In genomic region chrV:2008412-2008811, ce11 we compare ENCODE assay signal across 6 worm cellular contexts.
TF ChIP-seq lines count a peak whose summit lies in the region.

No protein-coding gene starts in this region.

TF ChIP-seq in whole organism, L1 larva, 84 proteins besides CTCF, POLR2A, EP300 and RAD21 (continues in another document):
- TF ChIP-seq zag-1 (tag; optimal IDR thresholded peaks at IDR 0.05; lab: Kevin White, UChicago) (no peak), nhr-85 (tag; lab: Kevin White, UChicago) (peak; percentile 94), jun-1 (tag; optimal IDR thresholded peaks at IDR 0.05; lab: Kevin White, UChicago) (no peak), ceh-90 (tag; optimal IDR thresholded peaks at IDR 0.05; lab: Kevin White, UChicago) (no peak), C34B4.2 (tag; optimal IDR thresholded peaks at IDR 0.05; lab: Kevin White, UChicago) (no peak), efl-1 (optimal IDR thresholded peaks at IDR 0.05; lab: Kevin White, UChicago) (peak; percentile 83 to 87), efl-1 (GFP tag; optimal IDR thresholded peaks at IDR 0.05 in 1 of 2; lab: Kevin White, UChicago) (peak; percentile 38 to 95), snpc-4 (tag; optimal IDR thresholded peaks at IDR 0.05; lab: Kevin White, UChicago) (no peak), ztf-4 (tag; optimal IDR thresholded peaks at IDR 0.05; lab: Kevin White, UChicago) (no peak), mab-9 (GFP tag; IDR thresholded peaks at IDR 0.05; lab: Robert Waterston, UW) (no peak), nhr-76 (tag; optimal IDR thresholded peaks at IDR 0.05; lab: Kevin White, UChicago) (no peak), efl-3 (GFP tag; optimal IDR thresholded peaks at IDR 0.05; lab: Kevin White, UChicago) (no peak), blmp-1 (tag; optimal IDR thresholded peaks at IDR 0.05; lab: Kevin White, UChicago) (no peak), ceh-82 (tag; optimal IDR thresholded peaks at IDR 0.05; lab: Kevin White, UChicago) (peak in 2 of 3 experiments; percentile 8 to 10), sup-37 (GFP tag; optimal IDR thresholded peaks at IDR 0.05; lab: Kevin White, UChicago) (no peak), lin-15B (tag; optimal IDR thresholded peaks at IDR 0.05; lab: Kevin White, UChicago) (peak; percentile 53)

TF ChIP-seq in whole organism, L2 larva, 48 proteins besides CTCF, POLR2A, EP300 and RAD21 (continues in another document):
- TF ChIP-seq peb-1 (tag; optimal IDR thresholded peaks at IDR 0.05; lab: Kevin White, UChicago) = no peak
- TF ChIP-seq gmeb-1 (tag; optimal IDR thresholded peaks at IDR 0.05; lab: Kevin White, UChicago) = peak; percentile 42
- TF ChIP-seq nhr-23 (tag; optimal IDR thresholded peaks at IDR 0.05; lab: Kevin White, UChicago) = no peak
- TF ChIP-seq C34F6.9 (tag; optimal IDR thresholded peaks at IDR 0.05; lab: Kevin White, UChicago) = peak; percentile 9
- TF ChIP-seq alr-1 (tag; optimal IDR thresholded peaks at IDR 0.05; lab: Kevin White, UChicago) = no peak
- TF ChIP-seq mdl-1 (tag; optimal IDR thresholded peaks at IDR 0.05; lab: Kevin White, UChicago) = no peak
- peak; percentile 68 for TF ChIP-seq sma-3 (GFP tag; optimal IDR thresholded peaks at IDR 0.05; lab: Kevin White, UChicago)
- TF ChIP-seq sem-4 (tag; optimal IDR thresholded peaks at IDR 0.05; lab: Kevin White, UChicago) = no peak
- peak; percentile 33 for TF ChIP-seq sma-9 (GFP tag; optimal IDR thresholded peaks at IDR 0.05; lab: Kevin White, UChicago)
- TF ChIP-seq sma-9 (tag; optimal IDR thresholded peaks at IDR 0.05; lab: Kevin White, UChicago) = no peak
- no peak for TF ChIP-seq ceh-16 (tag; optimal IDR thresholded peaks at IDR 0.05; lab: Kevin White, UChicago)
- TF ChIP-seq nhr-129 (tag; optimal IDR thresholded peaks at IDR 0.05; lab: Kevin White, UChicago) = peak; percentile 66
- TF ChIP-seq nhr-11 (tag; optimal IDR thresholded peaks at IDR 0.05; lab: Kevin White, UChicago) = no peak
- TF ChIP-seq nhr-21 (tag; optimal IDR thresholded peaks at IDR 0.05; lab: Kevin White, UChicago) = peak; percentile 15
- TF ChIP-seq egl-27 (tag; optimal IDR thresholded peaks at IDR 0.05; lab: Kevin White, UChicago) = no peak
- TF ChIP-seq nhr-77 (tag; optimal IDR thresholded peaks at IDR 0.05; lab: Kevin White, UChicago) = no peak

TF ChIP-seq in whole organism, L3 larva, 47 proteins besides CTCF, POLR2A, EP300 and RAD21 (continues in another document):
- TF ChIP-seq nfya-1 (tag; optimal IDR thresholded peaks at IDR 0.05; lab: Kevin White, UChicago; ENCODE audit: insufficient read depth) (no peak), elt-2 (tag; optimal IDR thresholded peaks at IDR 0.05; lab: Kevin White, UChicago) (peak; percentile 55), mdl-1 (tag; optimal IDR thresholded peaks at IDR 0.05; lab: Kevin White, UChicago) (no peak), sea-2 (GFP tag; optimal IDR thresholded peaks at IDR 0.05; lab: Kevin White, UChicago) (no peak), nhr-23 (tag; optimal IDR thresholded peaks at IDR 0.05; lab: Kevin White, UChicago) (peak; percentile 35), nhr-12 (tag; optimal IDR thresholded peaks at IDR 0.05; lab: Kevin White, UChicago) (no peak), R02D3.7 (tag; optimal IDR thresholded peaks at IDR 0.05; lab: Kevin White, UChicago) (peak; percentile 35), fkh-10 (GFP tag; optimal IDR thresholded peaks at IDR 0.05; lab: Kevin White, UChicago) (no peak), pqm-1 (tag; optimal IDR thresholded peaks at IDR 0.05; lab: Kevin White, UChicago) (peak; percentile 11), jun-1 (tag; optimal IDR thresholded peaks at IDR 0.05; lab: Kevin White, UChicago) (no peak), nhr-43 (tag; optimal IDR thresholded peaks at IDR 0.05; lab: Kevin White, UChicago; ENCODE audit: poor library complexity, severe bottlenecking) (peak; percentile 44), lin-39 (tag; optimal IDR thresholded peaks at IDR 0.05; lab: Kevin White, UChicago) (no peak), skn-1 (tag; optimal IDR thresholded peaks at IDR 0.05; lab: Kevin White, UChicago) (no peak), nhr-67 (tag; optimal IDR thresholded peaks at IDR 0.05; lab: Kevin White, UChicago) (no peak), ceh-9 (tag; optimal IDR thresholded peaks at IDR 0.05; lab: Kevin White, UChicago) (no peak), lin-15B (tag; optimal IDR thresholded peaks at IDR 0.05; lab: Kevin White, UChicago) (peak; percentile 68)

TF ChIP-seq in whole organism, L4 larva, 104 proteins besides CTCF, POLR2A, EP300 and RAD21 (continues in another document):
- peak in 1 of 2 experiments; percentile 70 for TF ChIP-seq hif-1 (tag; optimal IDR thresholded peaks at IDR 0.05; lab: Kevin White, UChicago)
- TF ChIP-seq unc-62 (GFP tag; optimal IDR thresholded peaks at IDR 0.05 in 1 of 2; lab: Kevin White, UChicago) = peak in 1 of 2 experiments; percentile 80
- TF ChIP-seq unc-62 (tag; optimal IDR thresholded peaks at IDR 0.05; lab: Kevin White, UChicago) = no peak
- TF ChIP-seq mxl-3 (GFP tag; optimal IDR thresholded peaks at IDR 0.05; lab: Kevin White, UChicago) = peak; percentile 3
- TF ChIP-seq nhr-42 (GFP tag; IDR thresholded peaks at IDR 0.05; lab: Robert Waterston, UW) = peak; percentile 47; the same call in 1 of the 2 replicates
- no peak for TF ChIP-seq F37D6.2 (tag; optimal IDR thresholded peaks at IDR 0.05; lab: Kevin White, UChicago)
- TF ChIP-seq dmd-6 (GFP tag; IDR thresholded peaks at IDR 0.05; lab: Robert Waterston, UW) = peak; percentile 66
- TF ChIP-seq mes-2 (tag; optimal IDR thresholded peaks at IDR 0.05; lab: Kevin White, UChicago; ENCODE audit: poor library complexity, severe bottlenecking) = peak; percentile 94
- TF ChIP-seq lin-38 (GFP tag; IDR thresholded peaks at IDR 0.05; lab: Robert Waterston, UW) = peak; percentile 88
- peak; percentile 40 for TF ChIP-seq dpl-1 (GFP tag; optimal IDR thresholded peaks at IDR 0.05; lab: Kevin White, UChicago)
- TF ChIP-seq rbr-2 (tag; optimal IDR thresholded peaks at IDR 0.05; lab: Kevin White, UChicago) = peak; percentile 46
- TF ChIP-seq Y48G9A.11 (GFP tag; IDR thresholded peaks at IDR 0.05; lab: Robert Waterston, UW) = peak; percentile 60; the same call in 1 of the 2 replicates
- no peak for TF ChIP-seq nhr-11 (tag; optimal IDR thresholded peaks at IDR 0.05; lab: Kevin White, UChicago)
- TF ChIP-seq duxl-1 (tag; optimal IDR thresholded peaks at IDR 0.05; lab: Kevin White, UChicago; ENCODE audit: poor library complexity) = peak; percentile 64
- TF ChIP-seq lin-15B (tag; optimal IDR thresholded peaks at IDR 0.05; lab: Kevin White, UChicago) = peak; percentile 15
- no peak for TF ChIP-seq attf-4 (tag; optimal IDR thresholded peaks at IDR 0.05; lab: Kevin White, UChicago)

TF ChIP-seq in whole organism, mixed stage, embryonic, 35 proteins besides CTCF, POLR2A, EP300 and RAD21:
- TF ChIP-seq mls-2 (tag; optimal IDR thresholded peaks at IDR 0.05; lab: Kevin White, UChicago) = no peak
- no peak for TF ChIP-seq pha-4 (tag; optimal IDR thresholded peaks at IDR 0.05; lab: Kevin White, UChicago)
- TF ChIP-seq drap-1 (GFP tag; optimal IDR thresholded peaks at IDR 0.05; lab: Kevin White, UChicago) = no peak
- peak; percentile 91 for TF ChIP-seq lsy-2 (tag; optimal IDR thresholded peaks at IDR 0.05; lab: Kevin White, UChicago)
- peak; percentile 47 for TF ChIP-seq mep-1 (tag; optimal IDR thresholded peaks at IDR 0.05; lab: Kevin White, UChicago)
- TF ChIP-seq nhr-237 (tag; optimal IDR thresholded peaks at IDR 0.05; lab: Kevin White, UChicago) = peak; percentile 36

TF ChIP-seq in whole organism, young adult, 124 proteins besides CTCF, POLR2A, EP300 and RAD21 (continues in another document):
- TF ChIP-seq attf-6 (GFP tag; IDR thresholded peaks at IDR 0.05; lab: Robert Waterston, UW) (0 out of 2 replicates have a peak, but pooled peaks have one; percentile 36), rec-8 (tag; optimal IDR thresholded peaks at IDR 0.05; lab: Kevin White, UChicago) (no peak), ztf-25 (GFP tag; IDR thresholded peaks at IDR 0.05; lab: Robert Waterston, UW) (peak; percentile 85; the same call in 1 of the 2 replicates), ceh-58 (GFP tag; IDR thresholded peaks at IDR 0.05; lab: Robert Waterston, UW) (no peak), dox-1 (GFP tag; IDR thresholded peaks at IDR 0.05; lab: Robert Waterston, UW) (peak; percentile 93), hmg-1.2 (GFP tag; IDR thresholded peaks at IDR 0.05; lab: Robert Waterston, UW) (peak; percentile 94), Y53G8AR.9 (GFP tag; conservative IDR thresholded peaks at IDR 0.05; lab: Robert Waterston, UW) (0 out of 2 replicates have a peak, but pooled peaks have one; percentile 46), ceh-79 (tag; optimal IDR thresholded peaks at IDR 0.05; lab: Kevin White, UChicago) (no peak), ZK185.1 (tag; optimal IDR thresholded peaks at IDR 0.05; lab: Kevin White, UChicago; ENCODE audit: poor library complexity, severe bottlenecking) (no peak), lsl-1 (GFP tag; optimal IDR thresholded peaks at IDR 0.05; lab: Kevin White, UChicago) (peak; percentile 93), fkh-3 (tag; optimal IDR thresholded peaks at IDR 0.05; lab: Kevin White, UChicago) (no peak), madf-3 (GFP tag; IDR thresholded peaks at IDR 0.05; lab: Robert Waterston, UW) (0 out of 2 replicates have a peak, but pooled peaks have one; percentile 35), ztf-3 (GFP tag; optimal IDR thresholded peaks at IDR 0.05; lab: Kevin White, UChicago) (no peak), sdz-38 (tag; optimal IDR thresholded peaks at IDR 0.05; lab: Kevin White, UChicago) (no peak), madf-10 (tag; optimal IDR thresholded peaks at IDR 0.05; lab: Kevin White, UChicago) (peak; percentile 57), ccch-3 (GFP tag; optimal IDR thresholded peaks at IDR 0.05; lab: Kevin White, UChicago) (no peak), rpc-1 (optimal IDR thresholded peaks at IDR 0.05; lab: Kevin White, UChicago) (no peak), rpc-1 (tag; optimal IDR thresholded peaks at IDR 0.05; lab: Kevin White, UChicago) (no peak), ztf-6 (GFP tag; IDR thresholded peaks at IDR 0.05; lab: Robert Waterston, UW) (no peak), F37B4.10 (GFP tag; IDR thresholded peaks at IDR 0.05; lab: Robert Waterston, UW) (no peak), somi-1 (GFP tag; optimal IDR thresholded peaks at IDR 0.05; lab: Kevin White, UChicago) (no peak), F33H1.4 (GFP tag; IDR thresholded peaks at IDR 0.05; lab: Robert Waterston, UW) (peak; percentile 75), unc-130 (GFP tag; optimal IDR thresholded peaks at IDR 0.05; lab: Kevin White, UChicago) (peak; percentile 87), hrde-1 (tag; optimal IDR thresholded peaks at IDR 0.05; lab: Kevin White, UChicago; ENCODE audit: borderline replicate concordance) (no peak), lin-40 (tag; optimal IDR thresholded peaks at IDR 0.05; lab: Kevin White, UChicago) (no peak), tbx-9 (tag; optimal IDR thresholded peaks at IDR 0.05; lab: Kevin White, UChicago; ENCODE audit: borderline replicate concordance) (no peak), F23B12.7 (tag; optimal IDR thresholded peaks at IDR 0.05; lab: Kevin White, UChicago; ENCODE audit: insufficient read depth) (no peak), T07F8.4 (tag; optimal IDR thresholded peaks at IDR 0.05; lab: Kevin White, UChicago) (no peak), F57C9.4 (tag; optimal IDR thresholded peaks at IDR 0.05; lab: Kevin White, UChicago) (no peak), ztf-26 (tag; optimal IDR thresholded peaks at IDR 0.05; lab: Kevin White, UChicago) (no peak)
